Worm (Caenorhabditis elegans): ENCODE measurements around the gene sri-60.

Gene sri-60

ce11 chrII:2721992-2722391 is 19.3 kb upstream of the sri-60 start (continued):
- no peak for TF ChIP-seq pat-9 (tag; optimal IDR thresholded peaks at IDR 0.05)

ce11 chrII:2719212-2719611 is 16.6 kb upstream of the sri-60 start:
- TF ChIP-seq syd-9 (tag; optimal IDR thresholded peaks at IDR 0.05) (no peak), ceh-31 (tag; optimal IDR thresholded peaks at IDR 0.05) (no peak), pag-3 (tag; optimal IDR thresholded peaks at IDR 0.05; ENCODE audit: borderline replicate concordance) (no peak), elt-2 (tag; optimal IDR thresholded peaks at IDR 0.05) (no peak), mec-3 (tag; optimal IDR thresholded peaks at IDR 0.05; ENCODE audit: borderline replicate concordance) (no peak), C08G9.2 (tag; optimal IDR thresholded peaks at IDR 0.05) (no peak), ttx-3 (tag; optimal IDR thresholded peaks at IDR 0.05) (no peak), elt-4 (tag; optimal IDR thresholded peaks at IDR 0.05) (no peak)

- TF ChIP-seq C38D4.7 (GFP tag; optimal IDR thresholded peaks at IDR 0.05) = no peak
- TF ChIP-seq fkh-10 (GFP tag; optimal IDR thresholded peaks at IDR 0.05) = no peak
- TF ChIP-seq rnt-1 (tag; optimal IDR thresholded peaks at IDR 0.05) = no peak
- no peak for TF ChIP-seq hlh-6 (tag; optimal IDR thresholded peaks at IDR 0.05)
- no peak for TF ChIP-seq pha-2 (tag; optimal IDR thresholded peaks at IDR 0.05)
- no peak for TF ChIP-seq dmd-4 (tag; optimal IDR thresholded peaks at IDR 0.05; ENCODE audit: borderline replicate concordance)
- TF ChIP-seq elt-2 (tag; optimal IDR thresholded peaks at IDR 0.05) = no peak
- no peak for TF ChIP-seq eyg-1 (tag; optimal IDR thresholded peaks at IDR 0.05)
Observed at ce11 chrII:2717335-2717734, 14.7 kb upstream of the sri-60 start, which contains the start of gene T05A8.3. Gene T05A8.3, minus strand, starts transcription at chrII:2717435.

- TF ChIP-seq ttx-3 (tag; optimal IDR thresholded peaks at IDR 0.05) (no peak), unc-55 (GFP tag; optimal IDR thresholded peaks at IDR 0.05) (no peak)
Observed at ce11 chrII:2710919-2711318, 8.3 kb upstream of the sri-60 start, which contains the start of gene T05A8.2. Gene T05A8.2, minus strand, starts transcription at chrII:2711019.

ce11 chrII:2709942-2710341 is 7.3 kb upstream of the sri-60 start, which contains the start of gene T05A8.1:
Gene T05A8.1, minus strand, starts transcription at chrII:2710042.
- TF ChIP-seq pqm-1 (tag; optimal IDR thresholded peaks at IDR 0.05) = no peak
- no peak for TF ChIP-seq ama-1 (optimal IDR thresholded peaks at IDR 0.05)
- TF ChIP-seq syd-9 (tag; optimal IDR thresholded peaks at IDR 0.05) = no peak
- TF ChIP-seq C08G9.2 (tag; optimal IDR thresholded peaks at IDR 0.05) = no peak
- no peak for TF ChIP-seq ceh-2 (tag; optimal IDR thresholded peaks at IDR 0.05)
- TF ChIP-seq ztf-16 (tag; optimal IDR thresholded peaks at IDR 0.05) = no peak
- no peak for TF ChIP-seq zip-5 (tag; optimal IDR thresholded peaks at IDR 0.05)
- TF ChIP-seq pros-1 (tag; optimal IDR thresholded peaks at IDR 0.05) = no peak
- no peak for TF ChIP-seq lin-11 (tag; optimal IDR thresholded peaks at IDR 0.05)
- TF ChIP-seq sox-2 (GFP tag; IDR thresholded peaks at IDR 0.05) = no peak
- TF ChIP-seq ceh-14 (tag; optimal IDR thresholded peaks at IDR 0.05) = no peak
- no peak for TF ChIP-seq pax-1 (tag; optimal IDR thresholded peaks at IDR 0.05)
- no peak for TF ChIP-seq F13H6.1 (tag; optimal IDR thresholded peaks at IDR 0.05)
- TF ChIP-seq ref-2 (tag; optimal IDR thresholded peaks at IDR 0.05) = no peak
- TF ChIP-seq tbx-7 (tag; optimal IDR thresholded peaks at IDR 0.05) = no peak
- TF ChIP-seq unc-86 (tag; optimal IDR thresholded peaks at IDR 0.05) = no peak
- TF ChIP-seq dmd-4 (tag; optimal IDR thresholded peaks at IDR 0.05; ENCODE audit: borderline replicate concordance) = no peak
- no peak for TF ChIP-seq ceh-34 (tag; optimal IDR thresholded peaks at IDR 0.05)
- no peak for TF ChIP-seq hlh-30 (tag; optimal IDR thresholded peaks at IDR 0.05; ENCODE audit: insufficient read depth)
- no peak for TF ChIP-seq odd-2 (tag; optimal IDR thresholded peaks at IDR 0.05)

- TF ChIP-seq unc-3 (GFP tag; conservative IDR thresholded peaks at IDR 0.05) (no peak), unc-3 (tag; optimal IDR thresholded peaks at IDR 0.05) (no peak)
Observed at ce11 chrII:2707872-2708271, 5.2 kb upstream of the sri-60 start, which contains the start of gene Y47G7B.2. Gene Y47G7B.2, minus strand, starts transcription at chrII:2708014.
